Fruit fly (Drosophila melanogaster): ENCODE results near the gene CG17681.

DNA sequence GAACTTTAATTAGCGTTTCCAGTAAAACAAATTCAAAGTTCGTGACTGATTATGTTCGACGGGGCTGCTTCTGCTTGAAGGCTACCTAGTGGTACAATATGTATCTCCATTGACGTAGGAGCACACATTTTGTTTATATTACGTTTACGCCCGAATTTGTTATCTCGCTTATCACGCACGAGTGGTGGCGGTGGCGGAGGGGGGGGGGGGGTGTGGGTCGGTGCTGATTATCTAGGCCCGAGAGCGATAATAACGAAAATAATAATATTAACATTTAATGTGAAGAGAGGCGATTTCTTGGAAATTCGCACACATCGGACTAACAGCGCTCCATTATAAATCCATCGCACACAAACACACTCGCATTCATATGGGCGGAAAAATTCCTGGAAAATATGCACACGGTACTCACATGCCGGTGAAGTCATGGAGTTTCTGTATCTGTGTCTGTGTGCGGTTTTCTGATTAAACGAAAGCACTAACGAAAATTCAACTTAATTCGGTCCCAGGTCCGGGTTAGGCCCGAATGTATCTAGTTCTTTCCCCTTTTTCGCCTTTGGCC is 5.3 kb upstream of the CG17681 start:
- TF ChIP-seq CG31365 (tag; optimal IDR thresholded peaks at IDR 0.05) (no peak), h (optimal IDR thresholded peaks at IDR 0.05) (no peak), NFAT (GFP tag; IDR thresholded peaks at IDR 0.05) (no peak), Sox102F (GFP tag; optimal IDR thresholded peaks at IDR 0.05) (no peak), CG14710 (tag; optimal IDR thresholded peaks at IDR 0.05) (no peak), CG10462 (GFP tag; optimal IDR thresholded peaks at IDR 0.05) (no peak), esg (GFP tag; conservative IDR thresholded peaks at IDR 0.05) (no peak), CG1792 (GFP tag; optimal IDR thresholded peaks at IDR 0.05) (no peak), CG10321 (GFP tag; IDR thresholded peaks at IDR 0.05) (no peak)

Measured in whole organism, embryonic.